Worm (Caenorhabditis elegans) whole organism, L3 larva: ENCODE data around the gene tomm-7.

Source experiments
- ceh-82 ChIP-seq: fragments of 150-350 bp; optimal IDR thresholded peaks from 2 replicates; lab custom pipeline; 2014; ENCODE audit warnings: missing biosample characterization, missing genetic modification characterization
- fos-1 ChIP-seq: fragments of 150-350 bp; optimal IDR thresholded peaks from 2 replicates; lab custom pipeline; 2014; ENCODE audit warnings: missing biosample characterization, missing genetic modification characterization
- pha-4 ChIP-seq: fragments of 150-350 bp; optimal IDR thresholded peaks from 2 replicates; lab custom pipeline; 2014; ENCODE audit warnings: missing biosample characterization, missing genetic modification reagents, missing genetic modification characterization
- pqm-1 ChIP-seq: fragments of 150-350 bp; optimal IDR thresholded peaks from 2 replicates; lab custom pipeline; 2017; ENCODE audit warnings: missing biosample characterization, missing genetic modification characterization, inconsistent platforms
- ztf-4 ChIP-seq: fragments of 150-350 bp; optimal IDR thresholded peaks from 2 replicates; lab custom pipeline; 2014; ENCODE audit warnings: missing biosample characterization, missing genetic modification characterization

- TF ChIP-seq pha-4 (no peak), fos-1 (no peak), ceh-82 (tag; lab: Kevin White, UChicago) (no peak), ztf-4 (no peak), pqm-1 (tag; lab: Kevin White, UChicago) (no peak)
These were observed 44.0 kb downstream of the tomm-7 start for ce11 chrIII:7903427-7903826.
